Worm (Caenorhabditis elegans): ENCODE results near the gene sre-16.

ce11 chrIV:12261353-12261752, 25.4 kb upstream of the sre-16 start, which contains the start of gene sre-14:
- no peak for TF ChIP-seq lsy-2 (tag; optimal IDR thresholded peaks at IDR 0.05)
- TF ChIP-seq nhr-76 (tag; optimal IDR thresholded peaks at IDR 0.05): no peak
- no peak for TF ChIP-seq unc-62 (GFP tag; optimal IDR thresholded peaks at IDR 0.05)
- TF ChIP-seq ces-1 (GFP tag; optimal IDR thresholded peaks at IDR 0.05): no peak

Measured in whole organism, mixed stage, embryonic.